Fruit fly (Drosophila melanogaster): Measurements from ENCODE around the gene CG15546.

Gene CG15546

dm6 chr3R:30918872-30919271 lies 42.9 kb upstream of the CG15546 start (continued):
- TF ChIP-seq fd102C (GFP tag; optimal IDR thresholded peaks at IDR 0.05) (peak; percentile 69), ken (GFP tag; IDR thresholded peaks at IDR 0.05) (no peak), CG4282 (GFP tag; optimal IDR thresholded peaks at IDR 0.05) (no peak), CG6175 (GFP tag; IDR thresholded peaks at IDR 0.05) (no peak), CG6654 (GFP tag; optimal IDR thresholded peaks at IDR 0.05) (no peak), Sry-δ (GFP tag; optimal IDR thresholded peaks at IDR 0.05) (no peak), CrebB (tag; optimal IDR thresholded peaks at IDR 0.05) (peak; percentile 46), TFAM (GFP tag; optimal IDR thresholded peaks at IDR 0.05) (no peak), CHES-1-like (GFP tag; optimal IDR thresholded peaks at IDR 0.05) (no peak), gsb (GFP tag; IDR thresholded peaks at IDR 0.05) (no peak), bsh (GFP tag; optimal IDR thresholded peaks at IDR 0.05) (peak in 1 of 2 experiments; percentile 24), hb (GFP tag; IDR thresholded peaks at IDR 0.05; ENCODE audit: partially characterized antibody) (no peak), Abd-B (GFP tag; optimal IDR thresholded peaks at IDR 0.05) (no peak), Kr (GFP tag; optimal IDR thresholded peaks at IDR 0.05) (peak; percentile 83), hkb (optimal IDR thresholded peaks at IDR 0.05) (no peak), hkb (GFP tag; IDR thresholded peaks at IDR 0.05) (0 out of 2 replicates have a peak, but pooled peaks have one; percentile 14), CG18764 (GFP tag; optimal IDR thresholded peaks at IDR 0.05) (no peak), E2f1 (GFP tag; IDR thresholded peaks at IDR 0.05) (no peak), CG11504 (tag; optimal IDR thresholded peaks at IDR 0.05) (peak; percentile 0), unpg (GFP tag; optimal IDR thresholded peaks at IDR 0.05) (peak; percentile 37), mam (GFP tag; optimal IDR thresholded peaks at IDR 0.05) (no peak), lmd (GFP tag; IDR thresholded peaks at IDR 0.05) (no peak), slou (GFP tag; optimal IDR thresholded peaks at IDR 0.05) (no peak), Poxn (GFP tag; IDR thresholded peaks at IDR 0.05) (no peak), Asciz (GFP tag; optimal IDR thresholded peaks at IDR 0.05) (peak; percentile 51), lab (GFP tag; optimal IDR thresholded peaks at IDR 0.05) (no peak), Spps (tag; optimal IDR thresholded peaks at IDR 0.05) (no peak), NC2β (GFP tag; optimal IDR thresholded peaks at IDR 0.05) (no peak), wor (GFP tag; IDR thresholded peaks at IDR 0.05) (no peak), CG18476 (GFP tag; optimal IDR thresholded peaks at IDR 0.05) (no peak), CG7372 (GFP tag; IDR thresholded peaks at IDR 0.05) (no peak), tio (GFP tag; optimal IDR thresholded peaks at IDR 0.05) (no peak), Bgb (GFP tag; IDR thresholded peaks at IDR 0.05; ENCODE audit: partially characterized antibody) (no peak), chif (GFP tag; optimal IDR thresholded peaks at IDR 0.05) (no peak), Sry-β (GFP tag; optimal IDR thresholded peaks at IDR 0.05) (no peak), mirr (GFP tag; optimal IDR thresholded peaks at IDR 0.05) (no peak), exex (tag; optimal IDR thresholded peaks at IDR 0.05) (no peak), Hr78 (GFP tag; optimal IDR thresholded peaks at IDR 0.05) (no peak), chinmo (GFP tag; IDR thresholded peaks at IDR 0.05; ENCODE audit: partially characterized antibody) (no peak), CG10274 (GFP tag; optimal IDR thresholded peaks at IDR 0.05) (no peak), CG7556 (GFP tag; optimal IDR thresholded peaks at IDR 0.05) (peak; percentile 13), CG8924 (tag; optimal IDR thresholded peaks at IDR 0.05) (peak; percentile 58), unc-4 (GFP tag; IDR thresholded peaks at IDR 0.05; ENCODE audit: partially characterized antibody) (no peak), CG12744 (GFP tag; optimal IDR thresholded peaks at IDR 0.05) (no peak), Dref (GFP tag; IDR thresholded peaks at IDR 0.05) (no peak), CG12659 (GFP tag; optimal IDR thresholded peaks at IDR 0.05) (no peak), Rfx (GFP tag; IDR thresholded peaks at IDR 0.05) (no peak), CG1024 (GFP tag; IDR thresholded peaks at IDR 0.05) (no peak), CG15514 (GFP tag; optimal IDR thresholded peaks at IDR 0.05) (no peak), CG4424 (GFP tag; optimal IDR thresholded peaks at IDR 0.05) (no peak), CG7963 (GFP tag; IDR thresholded peaks at IDR 0.05; ENCODE audit: partially characterized antibody) (no peak)
